Worm (Caenorhabditis elegans) whole organism, L2 larva: ENCODE results near the gene F21D12.3.

Source experiments
- C34F6.9 ChIP-seq: fragments of 150-350 bp; optimal IDR thresholded peaks from 2 replicates; lab custom pipeline; 2014; ENCODE audit warnings: missing biosample characterization, missing genetic modification characterization
- F13H6.1 ChIP-seq: sonication (generic microtip); optimal IDR thresholded peaks from 2 replicates; lab custom pipeline; 2016; ENCODE audit warnings: missing genetic modification characterization, missing compliant biosample characterization
- R02D3.7 ChIP-seq: fragments of 150-350 bp; optimal IDR thresholded peaks from 2 replicates; lab custom pipeline; 2014; ENCODE audit warnings: missing biosample characterization, missing genetic modification characterization
- Y55F3AM.14 ChIP-seq: fragments of 200-800 bp; sonication (Bioruptor generic); optimal IDR thresholded peaks from 2 replicates; lab custom pipeline; 2018; ENCODE audit warnings: mild to moderate bottlenecking, missing genetic modification characterization, missing compliant biosample characterization
- ZK546.5 ChIP-seq: sonication (generic microtip); optimal IDR thresholded peaks from 2 replicates; lab custom pipeline; 2017; ENCODE audit warnings: missing biosample characterization, missing genetic modification characterization
- alr-1 ChIP-seq: fragments of 150-350 bp; optimal IDR thresholded peaks from 2 replicates; lab custom pipeline; 2014; ENCODE audit warnings: missing biosample characterization, missing genetic modification characterization
- aly-2 ChIP-seq: fragments of 150-350 bp; optimal IDR thresholded peaks from 2 replicates; lab custom pipeline; 2014; ENCODE audit warnings: missing biosample characterization, missing genetic modification characterization
- blmp-1 ChIP-seq: sonication (generic microtip); optimal IDR thresholded peaks from 2 replicates; lab custom pipeline; 2017; ENCODE audit warnings: missing genetic modification characterization, mild to moderate bottlenecking, missing compliant biosample characterization, antibody characterized with exemption, moderate library complexity; ENCODE audit not compliant: insufficient read depth
- ceh-16 ChIP-seq: fragments of 150-350 bp; optimal IDR thresholded peaks from 2 replicates; lab custom pipeline; 2014; ENCODE audit warnings: missing biosample characterization, missing genetic modification characterization
- ceh-82 ChIP-seq: fragments of 150-350 bp; optimal IDR thresholded peaks from 2 replicates; lab custom pipeline; 2014; ENCODE audit warnings: missing biosample characterization, missing genetic modification characterization
- crh-2 ChIP-seq: sonication (generic microtip); optimal IDR thresholded peaks from 2 replicates; lab custom pipeline; 2017; ENCODE audit warnings: missing biosample characterization, missing genetic modification characterization
- dmd-4 ChIP-seq: sonication (generic microtip); optimal IDR thresholded peaks from 2 replicates; lab custom pipeline; 2017; ENCODE audit warnings: missing biosample characterization, missing genetic modification characterization
- egl-27 ChIP-seq: sonication (generic microtip); optimal IDR thresholded peaks from 3 replicates; lab custom pipeline; 2017; ENCODE audit warnings: missing biosample characterization, missing genetic modification reagents, missing genetic modification characterization
- elt-1 ChIP-seq: fragments of 150-350 bp; optimal IDR thresholded peaks from 2 replicates; lab custom pipeline; 2014; ENCODE audit warnings: missing biosample characterization, missing genetic modification characterization
- fos-1 ChIP-seq: fragments of 150-350 bp; optimal IDR thresholded peaks from 2 replicates; lab custom pipeline; 2014; ENCODE audit warnings: missing biosample characterization, missing genetic modification characterization
- gmeb-1 ChIP-seq: fragments of 150-350 bp; optimal IDR thresholded peaks from 2 replicates; lab custom pipeline; 2014; ENCODE audit warnings: missing biosample characterization, missing genetic modification characterization
- lin-11 ChIP-seq: fragments of 150-350 bp; sonication (generic microtip); optimal IDR thresholded peaks from 2 replicates; lab custom pipeline; 2014; ENCODE audit warnings: missing biosample characterization, missing genetic modification characterization, inconsistent platforms, mixed read lengths
- lin-13 ChIP-seq: fragments of 150-350 bp; optimal IDR thresholded peaks from 2 replicates; lab custom pipeline; 2014; ENCODE audit warnings: missing biosample characterization, missing genetic modification reagents, missing genetic modification characterization
- lin-39 ChIP-seq: fragments of 150-350 bp; optimal IDR thresholded peaks from 2 replicates; lab custom pipeline; 2014; ENCODE audit warnings: missing biosample characterization, missing genetic modification reagents, missing genetic modification characterization
- lsy-2 ChIP-seq, 2 experiments: fragments of 150-350 bp in 1 of 2; sonication (generic microtip) in 1 of 2; optimal IDR thresholded peaks; 2 replicates each; lab custom pipeline; 2014 to 2017; ENCODE audit warnings: missing biosample characterization in 2 of 2, missing genetic modification characterization in 2 of 2
- mab-5 ChIP-seq: fragments of 150-350 bp; optimal IDR thresholded peaks from 2 replicates; lab custom pipeline; 2014; ENCODE audit warnings: missing biosample characterization, missing genetic modification characterization
- mdl-1 ChIP-seq, 2 experiments: fragments of 150-350 bp in 1 of 2; sonication (generic microtip) in 1 of 2; optimal IDR thresholded peaks; 2 replicates each; lab custom pipeline; 2017; ENCODE audit warnings: missing biosample characterization in 2 of 2, missing genetic modification characterization in 2 of 2
- nhr-10 ChIP-seq: sonication (generic microtip); optimal IDR thresholded peaks from 2 replicates; lab custom pipeline; 2017; ENCODE audit warnings: missing biosample characterization, missing genetic modification characterization
- nhr-11 ChIP-seq: fragments of 150-350 bp; optimal IDR thresholded peaks from 2 replicates; lab custom pipeline; 2014; ENCODE audit warnings: missing biosample characterization, missing genetic modification characterization
- nhr-12 ChIP-seq: fragments of 150-350 bp; optimal IDR thresholded peaks from 2 replicates; lab custom pipeline; 2014; ENCODE audit warnings: missing biosample characterization, missing genetic modification characterization
- nhr-129 ChIP-seq: fragments of 150-350 bp; optimal IDR thresholded peaks from 2 replicates; lab custom pipeline; 2014; ENCODE audit warnings: missing biosample characterization, missing genetic modification characterization
- nhr-21 ChIP-seq: fragments of 150-350 bp; optimal IDR thresholded peaks from 2 replicates; lab custom pipeline; 2014; ENCODE audit warnings: missing biosample characterization, missing genetic modification characterization
- nhr-237 ChIP-seq: fragments of 150-350 bp; optimal IDR thresholded peaks from 2 replicates; lab custom pipeline; 2014; ENCODE audit warnings: missing biosample characterization, missing genetic modification characterization
- nhr-25 ChIP-seq: fragments of 150-350 bp; sonication (generic microtip); optimal IDR thresholded peaks from 3 replicates; lab custom pipeline; 2014; ENCODE audit warnings: missing biosample characterization, missing genetic modification characterization
- nhr-6 ChIP-seq: fragments of 150-350 bp; optimal IDR thresholded peaks from 2 replicates; lab custom pipeline; 2014; ENCODE audit warnings: missing biosample characterization, missing genetic modification characterization
- nhr-77 ChIP-seq: fragments of 150-350 bp; optimal IDR thresholded peaks from 2 replicates; lab custom pipeline; 2014; ENCODE audit warnings: missing biosample characterization, missing genetic modification characterization
- peb-1 ChIP-seq: fragments of 150-350 bp; optimal IDR thresholded peaks from 2 replicates; lab custom pipeline; 2014; ENCODE audit warnings: missing biosample characterization, missing genetic modification characterization
- sem-4 ChIP-seq: fragments of 150-350 bp; optimal IDR thresholded peaks from 2 replicates; lab custom pipeline; 2014; ENCODE audit warnings: missing biosample characterization, missing genetic modification reagents, missing genetic modification characterization
- skn-1 ChIP-seq: sonication (generic microtip); optimal IDR thresholded peaks from 2 replicates; lab custom pipeline; 2017; ENCODE audit warnings: missing biosample characterization, missing genetic modification characterization
- sma-3 ChIP-seq: sonication (generic microtip); optimal IDR thresholded peaks from 2 replicates; lab custom pipeline; 2016; ENCODE audit warnings: missing genetic modification reagents, missing genetic modification characterization, missing compliant biosample characterization
- sma-9 ChIP-seq, 2 experiments: fragments of 150-350 bp in 1 of 2; sonication (generic microtip) in 1 of 2; optimal IDR thresholded peaks; 2 replicates each; lab custom pipeline; 2014 to 2016; ENCODE audit warnings: missing genetic modification characterization in 2 of 2, mild to moderate bottlenecking in 1 of 2, missing biosample characterization in 1 of 2, missing compliant biosample characterization in 1 of 2, missing genetic modification reagents in 1 of 2, moderate library complexity in 1 of 2
- snpc-4 ChIP-seq: fragments of 150-350 bp; optimal IDR thresholded peaks from 2 replicates; lab custom pipeline; 2014; ENCODE audit warnings: missing biosample characterization, missing genetic modification characterization
- unc-62 ChIP-seq: fragments of 150-350 bp; optimal IDR thresholded peaks from 2 replicates; lab custom pipeline; 2014; ENCODE audit warnings: missing biosample characterization, missing genetic modification reagents, missing genetic modification characterization
- zag-1 ChIP-seq: fragments of 150-350 bp; optimal IDR thresholded peaks from 2 replicates; lab custom pipeline; 2014; ENCODE audit warnings: missing biosample characterization, missing genetic modification characterization
- ztf-1 ChIP-seq: fragments of 200-800 bp; sonication (Bioruptor generic); conservative IDR thresholded peaks from 2 replicates; pipeline ENCODE4 v1.3.6; 2022; ENCODE audit warnings: missing genetic modification characterization, missing compliant biosample characterization
- ztf-11 ChIP-seq: sonication (generic microtip); optimal IDR thresholded peaks from 2 replicates; lab custom pipeline; 2017; ENCODE audit warnings: missing biosample characterization, missing genetic modification characterization
- ztf-4 ChIP-seq: fragments of 150-350 bp; optimal IDR thresholded peaks from 2 replicates; lab custom pipeline; 2014; ENCODE audit warnings: missing biosample characterization, missing genetic modification characterization

Gene F21D12.3

ce11 chrII:7341572-7342303 lies 17.9 kb upstream of the F21D12.3 start:
- TF ChIP-seq lin-13 = no peak
- peak; percentile 10 for TF ChIP-seq nhr-25 (tag; lab: Kevin White, UChicago)
- TF ChIP-seq crh-2 (tag; lab: Kevin White, UChicago) = peak; percentile 20
- TF ChIP-seq sma-9 (GFP tag; optimal IDR thresholded peaks at IDR 0.05; lab: Kevin White, UChicago) = peak; percentile 30
- TF ChIP-seq sma-9 (tag; optimal IDR thresholded peaks at IDR 0.05; lab: Kevin White, UChicago) = no peak
- TF ChIP-seq lsy-2 (tag; optimal IDR thresholded peaks at IDR 0.05; lab: Kevin White, UChicago) = peak in 1 of 2 experiments; percentile 16
- TF ChIP-seq zag-1 (tag; lab: Kevin White, UChicago) = no peak

- TF ChIP-seq unc-62 (GFP tag; lab: Kevin White, UChicago) = no peak
- no peak for TF ChIP-seq aly-2 (tag; lab: Kevin White, UChicago)
- TF ChIP-seq elt-1 = no peak
- no peak for TF ChIP-seq nhr-21 (tag; lab: Kevin White, UChicago)
- no peak for TF ChIP-seq lsy-2 (tag; optimal IDR thresholded peaks at IDR 0.05; lab: Kevin White, UChicago)
- no peak for TF ChIP-seq Y55F3AM.14
- TF ChIP-seq lin-39 (tag; lab: Kevin White, UChicago) = no peak
- TF ChIP-seq ceh-16 (tag; lab: Kevin White, UChicago) = no peak
- TF ChIP-seq C34F6.9 (tag; lab: Kevin White, UChicago) = no peak
- no peak for TF ChIP-seq nhr-10 (tag; lab: Kevin White, UChicago)
- TF ChIP-seq lin-11 (tag; lab: Kevin White, UChicago) = no peak
- TF ChIP-seq nhr-77 = no peak
- no peak for TF ChIP-seq sem-4 (tag; lab: Kevin White, UChicago)
- TF ChIP-seq ceh-82 (tag; lab: Kevin White, UChicago) = no peak
- no peak for TF ChIP-seq alr-1 (tag; lab: Kevin White, UChicago)
- no peak for TF ChIP-seq nhr-129 (tag; lab: Kevin White, UChicago)
These were observed 16.9 kb upstream of the F21D12.3 start for ce11 chrII:7340703-7341102.

- no peak for TF ChIP-seq mab-5 (tag; lab: Kevin White, UChicago)
- TF ChIP-seq crh-2 (tag; lab: Kevin White, UChicago) = peak; percentile 65
- TF ChIP-seq fos-1 (tag; lab: Kevin White, UChicago) = no peak
- peak in 1 of 2 experiments; percentile 16 for TF ChIP-seq mdl-1 (tag; optimal IDR thresholded peaks at IDR 0.05; lab: Kevin White, UChicago)
- peak; percentile 70 for TF ChIP-seq nhr-6 (tag; lab: Kevin White, UChicago)
- peak; percentile 4 for TF ChIP-seq egl-27
- TF ChIP-seq lsy-2 (tag; optimal IDR thresholded peaks at IDR 0.05; lab: Kevin White, UChicago) = peak in 1 of 2 experiments; percentile 56
- TF ChIP-seq sem-4 (tag; lab: Kevin White, UChicago) = peak; percentile 37
- TF ChIP-seq nhr-129 (tag; lab: Kevin White, UChicago) = peak; percentile 67
- peak; percentile 49 for TF ChIP-seq ztf-4 (tag; lab: Kevin White, UChicago)
- TF ChIP-seq blmp-1 (tag; lab: Kevin White, UChicago) = peak; percentile 84
- peak; percentile 16 for TF ChIP-seq sma-3 (GFP tag; lab: Kevin White, UChicago)
- TF ChIP-seq Y55F3AM.14 = no peak
- no peak for TF ChIP-seq snpc-4 (tag; lab: Kevin White, UChicago)
- TF ChIP-seq nhr-25 (tag; lab: Kevin White, UChicago) = peak; percentile 34
- peak; percentile 88 for TF ChIP-seq sma-9 (GFP tag; optimal IDR thresholded peaks at IDR 0.05; lab: Kevin White, UChicago)
- no peak for TF ChIP-seq sma-9 (tag; optimal IDR thresholded peaks at IDR 0.05; lab: Kevin White, UChicago)
- TF ChIP-seq, all 48 proteins: peak for 12
These were observed 15.2 kb upstream of the F21D12.3 start, which contains the start of gene nhr-21 for ce11 chrII:7338995-7339394. Gene nhr-21 (plus strand): TSS chrII:7339229.

- TF ChIP-seq nhr-25 (tag; lab: Kevin White, UChicago) (peak; percentile 95), alr-1 (tag; lab: Kevin White, UChicago) (no peak), C34F6.9 (tag; lab: Kevin White, UChicago) (peak; percentile 70), Y55F3AM.14 (peak; percentile 50), ztf-1 (GFP tag; lab: Robert Waterston, UW) (no peak), dmd-4 (tag; lab: Kevin White, UChicago) (no peak), F13H6.1 (peak; percentile 84), skn-1 (tag; lab: Kevin White, UChicago) (no peak), gmeb-1 (peak; percentile 59), nhr-237 (tag; lab: Kevin White, UChicago) (no peak), egl-27 (peak; percentile 75), nhr-11 (tag; lab: Kevin White, UChicago) (no peak), ZK546.5 (no peak), mab-5 (tag; lab: Kevin White, UChicago) (no peak), R02D3.7 (tag; lab: Kevin White, UChicago) (no peak), nhr-77 (no peak), blmp-1 (tag; lab: Kevin White, UChicago) (peak; percentile 90), nhr-6 (tag; lab: Kevin White, UChicago) (peak; percentile 40), zag-1 (tag; lab: Kevin White, UChicago) (no peak), ceh-82 (tag; lab: Kevin White, UChicago) (no peak), sma-3 (GFP tag; lab: Kevin White, UChicago) (peak; percentile 92), aly-2 (tag; lab: Kevin White, UChicago) (no peak), ztf-4 (tag; lab: Kevin White, UChicago) (peak; percentile 72), nhr-12 (tag; lab: Kevin White, UChicago) (peak; percentile 15), peb-1 (tag; lab: Kevin White, UChicago) (no peak), fos-1 (tag; lab: Kevin White, UChicago) (peak; percentile 75), lin-11 (tag; lab: Kevin White, UChicago) (peak; percentile 54), elt-1 (no peak), ztf-11 (tag; lab: Kevin White, UChicago) (no peak)
These were observed 13.7 kb upstream of the F21D12.3 start for ce11 chrII:7337469-7337893.
